Worm (Caenorhabditis elegans) whole organism, young adult: ENCODE measurements around the gene tftc-3.

ENCODE experiments used
- B0035.1 ChIP-seq: sonication (generic microtip); optimal IDR thresholded peaks from 2 replicates; lab custom pipeline; 2016; ENCODE audit warnings: missing genetic modification characterization, mild to moderate bottlenecking, missing compliant biosample characterization, missing genotype, missing genetic modification reagents
- B0261.1 ChIP-seq: sonication (generic microtip); optimal IDR thresholded peaks from 2 replicates; lab custom pipeline; 2016; ENCODE audit warnings: mild to moderate bottlenecking, missing genetic modification characterization, moderate library complexity, missing compliant biosample characterization
- B0336.3 ChIP-seq: fragments of 200-800 bp; sonication (Bioruptor generic); IDR thresholded peaks from 2 replicates; pipeline ENCODE4 v1.3.6; 2022; ENCODE audit warnings: missing genetic modification characterization, missing compliant biosample characterization
- C06A6.2 ChIP-seq: fragments of 200-800 bp; sonication (Bioruptor generic); conservative IDR thresholded peaks from 2 replicates; pipeline ENCODE4 v1.3.6; 2022; ENCODE audit warnings: missing genetic modification characterization, missing compliant biosample characterization
- C17E4.6 ChIP-seq: fragments of 200-800 bp; sonication (Bioruptor generic); IDR thresholded peaks from 2 replicates; pipeline ENCODE4 v1.3.6; 2022; ENCODE audit warnings: missing genetic modification reagents, missing genetic modification characterization, missing compliant biosample characterization
- D2030.7 ChIP-seq: fragments of 200-800 bp; sonication (Bioruptor generic); IDR thresholded peaks from 2 replicates; pipeline ENCODE4 v1.3.6; 2022; ENCODE audit warnings: missing genetic modification reagents, missing genetic modification characterization, missing compliant biosample characterization
- F10E7.11 ChIP-seq: sonication (generic microtip); optimal IDR thresholded peaks from 2 replicates; lab custom pipeline; 2017; ENCODE audit warnings: mild to moderate bottlenecking, missing genetic modification characterization, moderate library complexity, missing compliant biosample characterization
- F33H1.4 ChIP-seq: fragments of 200-800 bp; sonication (Bioruptor generic); IDR thresholded peaks from 2 replicates; pipeline ENCODE4 v1.3.6; 2022; ENCODE audit warnings: missing genetic modification reagents, missing genetic modification characterization, missing compliant biosample characterization
- F39B2.1 ChIP-seq: fragments of 200-800 bp; sonication (Bioruptor generic); IDR thresholded peaks from 2 replicates; pipeline ENCODE4 v1.3.6; 2022; ENCODE audit warnings: missing genetic modification reagents, missing genetic modification characterization, missing compliant biosample characterization
- F52B5.7 ChIP-seq: sonication (generic microtip); optimal IDR thresholded peaks from 2 replicates; lab custom pipeline; 2016; ENCODE audit warnings: mild to moderate bottlenecking, missing genetic modification characterization, missing compliant biosample characterization
- F57C9.4 ChIP-seq: sonication (generic microtip); optimal IDR thresholded peaks from 2 replicates; lab custom pipeline; 2017; ENCODE audit warnings: mild to moderate bottlenecking, missing genetic modification characterization, missing compliant biosample characterization
- K12H6.12 ChIP-seq: fragments of 200-800 bp; sonication (Bioruptor generic); optimal IDR thresholded peaks from 2 replicates; lab custom pipeline; 2018; ENCODE audit warnings: mild to moderate bottlenecking, missing genetic modification characterization, missing compliant biosample characterization
- T26A5.8 ChIP-seq: sonication (generic microtip); optimal IDR thresholded peaks from 2 replicates; lab custom pipeline; 2016; ENCODE audit warnings: missing genetic modification characterization, missing compliant biosample characterization
- Y53F4B.3 ChIP-seq: fragments of 200-800 bp; sonication (Bioruptor generic); IDR thresholded peaks from 2 replicates; pipeline ENCODE4 v1.3.6; 2022; ENCODE audit warnings: missing genetic modification reagents, missing genetic modification characterization, missing compliant biosample characterization
- Y56A3A.18 ChIP-seq: fragments of 200-800 bp; sonication (Bioruptor generic); IDR thresholded peaks from 2 replicates; pipeline ENCODE4 v1.3.6; 2022; ENCODE audit warnings: missing genetic modification reagents, missing genetic modification characterization, missing compliant biosample characterization
- Y79H2A.3 ChIP-seq: fragments of 200-800 bp; sonication (Bioruptor generic); conservative IDR thresholded peaks from 2 replicates; pipeline ENCODE4 v1.3.6; 2022; ENCODE audit warnings: missing genetic modification reagents, missing genetic modification characterization, missing compliant biosample characterization
- Y95B8A.8 ChIP-seq: fragments of 200-800 bp; sonication (Bioruptor generic); IDR thresholded peaks from 2 replicates; pipeline ENCODE4 v1.3.6; 2022; ENCODE audit warnings: missing genetic modification reagents, missing genetic modification characterization, missing compliant biosample characterization
- athp-1 ChIP-seq: sonication (generic microtip); optimal IDR thresholded peaks from 2 replicates; lab custom pipeline; 2017; ENCODE audit warnings: mild to moderate bottlenecking, missing genetic modification characterization, missing compliant biosample characterization
- attf-6 ChIP-seq: fragments of 200-800 bp; sonication (Bioruptor generic); IDR thresholded peaks from 2 replicates; pipeline ENCODE4 v1.3.6; 2022; ENCODE audit warnings: missing genetic modification reagents, missing genetic modification characterization, missing compliant biosample characterization
- cebp-1 ChIP-seq, 2 experiments: fragments of 200-800 bp in 1 of 2; sonication (Bioruptor generic) in 1 of 2; sonication (generic microtip) in 1 of 2; IDR thresholded peaks in 1 of 2; optimal IDR thresholded peaks in 1 of 2; 2 replicates each; pipeline versions ENCODE4 v1.3.6 to Lab custom; 2017 to 2022; ENCODE audit warnings: missing compliant biosample characterization in 2 of 2, missing genetic modification characterization in 2 of 2, mild to moderate bottlenecking in 1 of 2, missing genetic modification reagents in 1 of 2, moderate library complexity in 1 of 2
- ceh-79 ChIP-seq: sonication (generic microtip); optimal IDR thresholded peaks from 2 replicates; lab custom pipeline; 2017; ENCODE audit warnings: mild to moderate bottlenecking, missing genetic modification characterization, missing compliant biosample characterization
- chd-7 ChIP-seq: sonication (generic microtip); optimal IDR thresholded peaks from 2 replicates; lab custom pipeline; 2016; ENCODE audit warnings: mild to moderate bottlenecking, missing genetic modification characterization, moderate library complexity, missing compliant biosample characterization
- die-1 ChIP-seq: sonication (generic microtip); optimal IDR thresholded peaks from 2 replicates; lab custom pipeline; 2016; ENCODE audit warnings: missing genotype, mild to moderate bottlenecking, missing genetic modification characterization, missing compliant biosample characterization
- dox-1 ChIP-seq: fragments of 200-800 bp; sonication (Bioruptor generic); IDR thresholded peaks from 2 replicates; pipeline ENCODE4 v1.3.6; 2022; ENCODE audit warnings: missing genetic modification reagents, missing genetic modification characterization, missing compliant biosample characterization
- dpff-1 ChIP-seq: sonication (generic microtip); optimal IDR thresholded peaks from 2 replicates; lab custom pipeline; 2017; ENCODE audit warnings: mild to moderate bottlenecking, missing genetic modification characterization, missing compliant biosample characterization
- ekl-4 ChIP-seq: fragments of 200-800 bp; sonication (Bioruptor generic); IDR thresholded peaks from 2 replicates; pipeline ENCODE4 v1.3.6; 2022; ENCODE audit warnings: missing genetic modification reagents, missing genetic modification characterization, missing compliant biosample characterization
- fkh-3 ChIP-seq: sonication (generic microtip); optimal IDR thresholded peaks from 2 replicates; lab custom pipeline; 2016; ENCODE audit warnings: mild to moderate bottlenecking, missing genetic modification characterization, missing compliant biosample characterization
- hmg-1.2 ChIP-seq: fragments of 200-800 bp; sonication (Bioruptor generic); IDR thresholded peaks from 2 replicates; pipeline ENCODE4 v1.3.6; 2022; ENCODE audit warnings: missing genetic modification reagents, missing genetic modification characterization, missing compliant biosample characterization
- hsf-1 ChIP-seq: fragments of 200-800 bp; sonication (Bioruptor generic); IDR thresholded peaks from 2 replicates; pipeline ENCODE4 v1.3.6; 2022; ENCODE audit warnings: missing genetic modification reagents, missing genetic modification characterization, missing compliant biosample characterization
- lin-26 ChIP-seq: fragments of 200-800 bp; sonication (Bioruptor generic); IDR thresholded peaks from 2 replicates; pipeline ENCODE4 v1.3.6; 2022; ENCODE audit warnings: missing genetic modification reagents, missing genetic modification characterization, missing compliant biosample characterization
- madf-3 ChIP-seq: fragments of 200-800 bp; sonication (Bioruptor generic); IDR thresholded peaks from 2 replicates; pipeline ENCODE4 v1.3.6; 2022; ENCODE audit warnings: missing genetic modification reagents, missing genetic modification characterization, missing compliant biosample characterization
- nfyb-1 ChIP-seq: fragments of 200-800 bp; sonication (Bioruptor generic); IDR thresholded peaks from 2 replicates; pipeline ENCODE4 v1.3.6; 2022; ENCODE audit warnings: missing genetic modification reagents, missing genetic modification characterization, missing compliant biosample characterization
- nhr-27 ChIP-seq: fragments of 200-800 bp; sonication (Bioruptor generic); optimal IDR thresholded peaks from 2 replicates; lab custom pipeline; 2018; ENCODE audit warnings: mild to moderate bottlenecking, missing genetic modification characterization, moderate library complexity, missing compliant biosample characterization
- nhr-80 ChIP-seq: sonication (generic microtip); optimal IDR thresholded peaks from 2 replicates; lab custom pipeline; 2016; ENCODE audit warnings: missing genetic modification characterization, missing compliant biosample characterization
- rcor-1 ChIP-seq: fragments of 200-800 bp; sonication (Bioruptor generic); IDR thresholded peaks from 2 replicates; pipeline ENCODE4 v1.3.6; 2022; ENCODE audit warnings: missing genetic modification reagents, missing genetic modification characterization, missing compliant biosample characterization
- rec-8 ChIP-seq, 2 experiments: sonication (generic microtip); optimal IDR thresholded peaks; 2 replicates each; lab custom pipeline; 2016; ENCODE audit warnings: mild to moderate bottlenecking in 2 of 2, missing genetic modification characterization in 2 of 2, missing genetic modification reagents in 2 of 2, missing genotype in 2 of 2, missing biosample characterization in 1 of 2, missing compliant biosample characterization in 1 of 2, moderate library complexity in 1 of 2
- sdz-38 ChIP-seq: sonication (generic microtip); optimal IDR thresholded peaks from 2 replicates; lab custom pipeline; 2016; ENCODE audit warnings: missing genotype, missing genetic modification characterization, missing compliant biosample characterization
- tbx-9 ChIP-seq: sonication (generic microtip); optimal IDR thresholded peaks from 2 replicates; lab custom pipeline; 2016; ENCODE audit warnings: borderline replicate concordance, missing genetic modification characterization, inconsistent platforms, missing compliant biosample characterization
- tlf-1 ChIP-seq: fragments of 200-800 bp; sonication (Bioruptor generic); optimal IDR thresholded peaks from 2 replicates; lab custom pipeline; 2018; ENCODE audit warnings: mild to moderate bottlenecking, missing genetic modification characterization, missing compliant biosample characterization
- unc-130 ChIP-seq: sonication (generic microtip); optimal IDR thresholded peaks from 2 replicates; lab custom pipeline; 2016; ENCODE audit warnings: missing genetic modification reagents, missing genetic modification characterization, missing compliant biosample characterization
- unc-62 ChIP-seq: fragments of 150-350 bp; optimal IDR thresholded peaks from 2 replicates; lab custom pipeline; 2014; ENCODE audit warnings: missing biosample characterization, missing genetic modification reagents, missing genetic modification characterization
- zim-3 ChIP-seq: sonication (generic microtip); optimal IDR thresholded peaks from 2 replicates; lab custom pipeline; 2017; ENCODE audit warnings: mild to moderate bottlenecking, missing genetic modification characterization, moderate library complexity, missing compliant biosample characterization
- ztf-18 ChIP-seq: sonication (generic microtip); optimal IDR thresholded peaks from 2 replicates; lab custom pipeline; 2016; ENCODE audit warnings: missing genotype, mild to moderate bottlenecking, missing genetic modification characterization, missing compliant biosample characterization
- ztf-22 ChIP-seq: fragments of 200-800 bp; sonication (Bioruptor generic); optimal IDR thresholded peaks from 2 replicates; lab custom pipeline; 2018; ENCODE audit warnings: mild to moderate bottlenecking, missing genetic modification characterization, moderate library complexity, missing compliant biosample characterization
- ztf-25 ChIP-seq: fragments of 200-800 bp; sonication (Bioruptor generic); IDR thresholded peaks from 2 replicates; pipeline ENCODE4 v1.3.6; 2022; ENCODE audit warnings: missing genetic modification reagents, missing genetic modification characterization, missing compliant biosample characterization
- ztf-26 ChIP-seq: sonication (generic microtip); optimal IDR thresholded peaks from 2 replicates; lab custom pipeline; 2017; ENCODE audit warnings: missing genetic modification characterization, missing compliant biosample characterization

Gene tftc-3

DNA sequence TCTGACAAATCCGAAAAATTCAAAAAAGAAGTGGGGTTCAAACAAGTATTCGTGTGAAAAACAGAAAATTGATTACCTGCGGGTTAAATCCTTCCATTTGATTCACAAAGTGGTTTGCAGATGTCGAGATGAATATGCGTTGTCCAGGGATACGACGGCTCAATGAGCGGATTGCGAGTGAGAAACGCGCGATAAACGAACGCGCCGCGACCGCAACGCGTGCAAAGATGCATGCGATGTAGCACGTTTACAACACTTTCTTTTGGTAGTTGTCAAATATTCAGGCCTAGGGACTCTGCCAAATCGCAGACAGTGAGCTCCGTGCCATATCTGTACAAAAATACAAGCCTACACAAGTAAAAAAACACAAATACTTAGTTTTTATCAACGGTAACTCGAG, 28.5 kb upstream of the tftc-3 start, which contains the start of gene fubl-1 (continued):
- TF ChIP-seq C06A6.2 (GFP tag; lab: Robert Waterston, UW), result no peak
- no peak for TF ChIP-seq F57C9.4 (tag; lab: Kevin White, UChicago)
- no peak; the same call in 1 of the 2 replicates for TF ChIP-seq F33H1.4
- TF ChIP-seq hmg-1.2 (GFP tag; lab: Robert Waterston, UW), result peak; percentile 29; the same call in 1 of the 2 replicates
- no peak for TF ChIP-seq hsf-1 (GFP tag; lab: Robert Waterston, UW)
- no peak for TF ChIP-seq nhr-80

DNA sequence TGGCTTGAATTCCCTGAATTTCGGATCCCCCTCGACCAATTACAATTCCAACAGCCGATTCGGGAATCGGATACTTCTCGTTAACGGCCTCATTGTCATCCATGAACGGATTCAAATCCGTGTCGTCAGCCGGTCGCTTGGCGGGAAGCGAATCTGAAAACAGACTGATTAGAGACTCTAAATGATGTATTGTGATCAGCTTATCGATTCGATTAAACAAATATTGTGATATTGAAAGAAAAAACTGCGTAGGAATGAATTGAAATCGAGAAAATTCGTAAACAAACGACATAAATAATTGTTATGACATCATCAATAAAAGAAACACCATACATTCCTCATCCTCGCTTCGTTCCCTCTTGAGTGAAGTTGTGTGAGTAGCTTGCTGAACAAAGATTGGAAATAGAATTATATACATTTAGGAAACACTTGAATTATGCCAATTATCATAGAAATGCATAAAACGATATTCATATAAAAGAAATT, 27.9 kb upstream of the tftc-3 start:
- TF ChIP-seq ztf-25 (GFP tag; lab: Robert Waterston, UW), result peak; percentile 85
- TF ChIP-seq B0035.1 (tag; lab: Kevin White, UChicago), result peak; percentile 10
- TF ChIP-seq hsf-1 (GFP tag; lab: Robert Waterston, UW), result 0 out of 2 replicates have a peak, but pooled peaks have one; percentile 63
- TF ChIP-seq D2030.7 (GFP tag; lab: Robert Waterston, UW), result 0 out of 2 replicates have a peak, but pooled peaks have one; percentile 36
- no peak; the same call in 1 of the 2 replicates for TF ChIP-seq F39B2.1 (GFP tag; lab: Robert Waterston, UW)
- TF ChIP-seq C17E4.6 (GFP tag; lab: Robert Waterston, UW), result peak; percentile 49; the same call in 1 of the 2 replicates
- peak; percentile 1 for TF ChIP-seq tlf-1 (GFP tag; lab: Kevin White, UChicago)
- TF ChIP-seq B0336.3 (GFP tag; lab: Robert Waterston, UW), result peak; percentile 82
- peak; percentile 27 for TF ChIP-seq die-1 (tag; lab: Kevin White, UChicago)
- peak; percentile 88 for TF ChIP-seq madf-3 (GFP tag; lab: Robert Waterston, UW)
- TF ChIP-seq dox-1 (GFP tag; lab: Robert Waterston, UW), result peak; percentile 30; the same call in 1 of the 2 replicates
- peak; percentile 85; the same call in 1 of the 2 replicates for TF ChIP-seq Y95B8A.8 (GFP tag; lab: Robert Waterston, UW)
- peak; percentile 78 for TF ChIP-seq chd-7 (tag; lab: Kevin White, UChicago)
- TF ChIP-seq dpff-1, result peak; percentile 93
- no peak for TF ChIP-seq sdz-38 (tag; lab: Kevin White, UChicago)
- peak; percentile 95 for TF ChIP-seq Y79H2A.3
- peak; percentile 60 for TF ChIP-seq T26A5.8 (tag; lab: Kevin White, UChicago)
- no peak for TF ChIP-seq unc-62
- peak; percentile 82 for TF ChIP-seq nhr-27 (tag; lab: Kevin White, UChicago)
- peak; percentile 93 for TF ChIP-seq F10E7.11 (tag; lab: Kevin White, UChicago)
- TF ChIP-seq lin-26, result peak; percentile 64
- peak; percentile 91 for TF ChIP-seq F52B5.7
- no peak for TF ChIP-seq ztf-22 (GFP tag; lab: Kevin White, UChicago)
- TF ChIP-seq Y53F4B.3, result no peak
- peak; percentile 54 for TF ChIP-seq fkh-3 (tag; lab: Kevin White, UChicago)
- peak; percentile 27; the same call in 1 of the 2 replicates for TF ChIP-seq rcor-1 (GFP tag; lab: Robert Waterston, UW)
- TF ChIP-seq unc-130 (GFP tag; lab: Kevin White, UChicago), result no peak
- peak; percentile 83 for TF ChIP-seq ceh-79 (tag; lab: Kevin White, UChicago)
- TF ChIP-seq zim-3 (tag; lab: Kevin White, UChicago), result peak; percentile 4
- TF ChIP-seq ekl-4 (GFP tag; lab: Robert Waterston, UW), result peak; percentile 89
- 0 out of 2 replicates have a peak, but pooled peaks have one; percentile 12 for TF ChIP-seq cebp-1 (GFP tag; IDR thresholded peaks at IDR 0.05; lab: Robert Waterston, UW)
- TF ChIP-seq cebp-1 (tag; optimal IDR thresholded peaks at IDR 0.05; lab: Kevin White, UChicago), result peak; percentile 57
- TF ChIP-seq ztf-26, result no peak
- TF ChIP-seq ztf-18, result peak; percentile 7
- TF ChIP-seq Y56A3A.18 (GFP tag; lab: Robert Waterston, UW), result peak; percentile 59
- TF ChIP-seq athp-1 (tag; lab: Kevin White, UChicago), result peak; percentile 95
- peak; percentile 73; the same call in 1 of the 2 replicates for TF ChIP-seq attf-6
- TF ChIP-seq nfyb-1 (GFP tag; lab: Robert Waterston, UW), result 0 out of 2 replicates have a peak, but pooled peaks have one; percentile 64
- TF ChIP-seq rec-8 (tag; optimal IDR thresholded peaks at IDR 0.05; lab: Kevin White, UChicago), result peak in 1 of 2 experiments; percentile 0
- TF ChIP-seq K12H6.12 (tag; lab: Kevin White, UChicago), result no peak
- TF ChIP-seq B0261.1, result peak; percentile 9
- no peak for TF ChIP-seq tbx-9
- TF ChIP-seq hmg-1.2 (GFP tag; lab: Robert Waterston, UW), result peak; percentile 29; the same call in 1 of the 2 replicates
